Worm (Caenorhabditis elegans) whole organism, late embryonic: ENCODE data around the gene dsh-2.
A peak's percentile ranks its signal among the peaks of the same experiment; 100 is the strongest.

Experiments
- C08G9.2 ChIP-seq: sonication (generic microtip); optimal IDR thresholded peaks from 2 replicates; lab custom pipeline; 2016; ENCODE audit warnings: mild to moderate bottlenecking, missing genetic modification characterization, moderate library complexity, missing compliant biosample characterization
- K09A11.1 ChIP-seq: sonication (generic microtip); optimal IDR thresholded peaks from 2 replicates; lab custom pipeline; 2017; ENCODE audit warnings: antibody characterized with exemption, mild to moderate bottlenecking, missing genetic modification characterization, missing compliant biosample characterization; ENCODE audit not compliant: insufficient read depth
- T23F11.4 ChIP-seq: fragments of 200-800 bp; sonication (Bioruptor generic); optimal IDR thresholded peaks from 2 replicates; lab custom pipeline; 2018; ENCODE audit warnings: mild to moderate bottlenecking, missing genetic modification characterization, missing compliant biosample characterization
- Y22D7AL.16 ChIP-seq: sonication (generic microtip); optimal IDR thresholded peaks from 2 replicates; lab custom pipeline; 2016; ENCODE audit warnings: missing genetic modification characterization, missing compliant biosample characterization
- ceh-24 ChIP-seq: sonication (generic microtip); optimal IDR thresholded peaks from 2 replicates; lab custom pipeline; 2016; ENCODE audit warnings: mild to moderate bottlenecking, missing genetic modification characterization, missing compliant biosample characterization
- ceh-30 ChIP-seq: fragments of 150-350 bp; optimal IDR thresholded peaks from 2 replicates; lab custom pipeline; 2014; ENCODE audit warnings: missing biosample characterization, missing genetic modification characterization
- ceh-31 ChIP-seq: sonication (generic microtip); optimal IDR thresholded peaks from 2 replicates; lab custom pipeline; 2016; ENCODE audit warnings: missing genetic modification characterization, missing compliant biosample characterization
- ceh-45 ChIP-seq: fragments of 200-800 bp; sonication (Bioruptor generic); IDR thresholded peaks from 2 replicates; pipeline ENCODE4 v1.3.6; 2022; ENCODE audit warnings: missing genetic modification reagents, missing genetic modification characterization, missing compliant biosample characterization
- ceh-6 ChIP-seq: fragments of 200-800 bp; sonication (Bioruptor generic); optimal IDR thresholded peaks from 2 replicates; lab custom pipeline; 2018; ENCODE audit warnings: mild to moderate bottlenecking, missing genetic modification characterization, missing compliant biosample characterization
- ceh-9 ChIP-seq: sonication (generic microtip); optimal IDR thresholded peaks from 2 replicates; lab custom pipeline; 2016; ENCODE audit warnings: mild to moderate bottlenecking, missing genetic modification characterization, inconsistent platforms, missing compliant biosample characterization
- dmd-4 ChIP-seq: sonication (generic microtip); optimal IDR thresholded peaks from 2 replicates; lab custom pipeline; 2016; ENCODE audit warnings: borderline replicate concordance, missing genetic modification characterization, missing compliant biosample characterization
- dve-1 ChIP-seq: sonication (generic microtip); optimal IDR thresholded peaks from 2 replicates; lab custom pipeline; 2017; ENCODE audit warnings: antibody characterized with exemption, mild to moderate bottlenecking, missing genetic modification characterization, missing compliant biosample characterization
- elt-2 ChIP-seq: sonication (generic microtip); optimal IDR thresholded peaks from 2 replicates; lab custom pipeline; 2016; ENCODE audit warnings: missing genetic modification reagents, missing genetic modification characterization, missing compliant biosample characterization
- elt-4 ChIP-seq: sonication (generic microtip); optimal IDR thresholded peaks from 2 replicates; lab custom pipeline; 2016; ENCODE audit warnings: missing genetic modification characterization, missing compliant biosample characterization
- ets-4 ChIP-seq: sonication (generic microtip); optimal IDR thresholded peaks from 2 replicates; lab custom pipeline; 2016; ENCODE audit warnings: missing genetic modification characterization, missing compliant biosample characterization
- fkh-10 ChIP-seq: fragments of 150-350 bp; optimal IDR thresholded peaks from 2 replicates; lab custom pipeline; 2014; ENCODE audit warnings: missing biosample characterization, missing genetic modification reagents, missing genetic modification characterization
- fkh-6 ChIP-seq: sonication (generic microtip); optimal IDR thresholded peaks from 2 replicates; lab custom pipeline; 2016; ENCODE audit warnings: missing genetic modification characterization, missing compliant biosample characterization
- gmeb-2 ChIP-seq: sonication (generic microtip); optimal IDR thresholded peaks from 2 replicates; lab custom pipeline; 2016; ENCODE audit warnings: missing genetic modification characterization, inconsistent platforms, missing compliant biosample characterization
- hlh-13 ChIP-seq: fragments of 200-800 bp; sonication (Bioruptor generic); optimal IDR thresholded peaks from 2 replicates; lab custom pipeline; 2018; ENCODE audit warnings: mild to moderate bottlenecking, missing genetic modification characterization, missing compliant biosample characterization
- hlh-30 ChIP-seq: sonication (generic microtip); optimal IDR thresholded peaks from 2 replicates; lab custom pipeline; 2017; ENCODE audit warnings: antibody characterized with exemption, missing genetic modification characterization, missing compliant biosample characterization; ENCODE audit not compliant: insufficient read depth
- hlh-6 ChIP-seq: sonication (generic microtip); optimal IDR thresholded peaks from 2 replicates; lab custom pipeline; 2016; ENCODE audit warnings: missing genotype, missing genetic modification characterization, missing compliant biosample characterization
- lim-6 ChIP-seq: sonication (generic microtip); optimal IDR thresholded peaks from 2 replicates; lab custom pipeline; 2016; ENCODE audit warnings: missing genetic modification characterization, missing compliant biosample characterization
- lin-11 ChIP-seq: fragments of 200-800 bp; sonication (Bioruptor generic); optimal IDR thresholded peaks from 2 replicates; lab custom pipeline; 2018; ENCODE audit warnings: mild to moderate bottlenecking, missing genetic modification characterization, missing compliant biosample characterization
- mec-3 ChIP-seq: sonication (generic microtip); optimal IDR thresholded peaks from 2 replicates; lab custom pipeline; 2016; ENCODE audit warnings: borderline replicate concordance, missing genetic modification characterization, missing compliant biosample characterization
- nfya-1 ChIP-seq: sonication (generic microtip); optimal IDR thresholded peaks from 2 replicates; lab custom pipeline; 2017; ENCODE audit warnings: missing genetic modification characterization, mild to moderate bottlenecking, missing compliant biosample characterization, antibody characterized with exemption, moderate library complexity
- nhr-11 ChIP-seq: fragments of 150-350 bp; optimal IDR thresholded peaks from 2 replicates; lab custom pipeline; 2014; ENCODE audit warnings: missing biosample characterization, missing genetic modification characterization
- npax-4 ChIP-seq: sonication (generic microtip); optimal IDR thresholded peaks from 2 replicates; lab custom pipeline; 2016; ENCODE audit warnings: missing genetic modification characterization, missing compliant biosample characterization
- odd-2 ChIP-seq: sonication (generic microtip); optimal IDR thresholded peaks from 2 replicates; lab custom pipeline; 2017; ENCODE audit warnings: antibody characterized with exemption, mild to moderate bottlenecking, missing genetic modification characterization, missing compliant biosample characterization
- pag-3 ChIP-seq: sonication (generic microtip); optimal IDR thresholded peaks from 2 replicates; lab custom pipeline; 2016; ENCODE audit warnings: missing compliant biosample characterization, missing genetic modification characterization, borderline replicate concordance
- pat-9 ChIP-seq: fragments of 200-800 bp; sonication (Bioruptor generic); optimal IDR thresholded peaks from 2 replicates; lab custom pipeline; 2018; ENCODE audit warnings: mild to moderate bottlenecking, missing genetic modification characterization, moderate library complexity, missing compliant biosample characterization
- pax-1 ChIP-seq: fragments of 150-350 bp; optimal IDR thresholded peaks from 2 replicates; lab custom pipeline; 2014; ENCODE audit warnings: missing biosample characterization, missing genetic modification characterization
- pha-2 ChIP-seq: sonication (generic microtip); optimal IDR thresholded peaks from 2 replicates; lab custom pipeline; 2017; ENCODE audit warnings: mild to moderate bottlenecking, missing genetic modification characterization, missing compliant biosample characterization
- pros-1 ChIP-seq: fragments of 150-350 bp; optimal IDR thresholded peaks from 2 replicates; lab custom pipeline; 2014; ENCODE audit warnings: missing biosample characterization, missing genetic modification reagents, missing genetic modification characterization
- ref-2 ChIP-seq: sonication (generic microtip); optimal IDR thresholded peaks from 2 replicates; lab custom pipeline; 2016; ENCODE audit warnings: missing genetic modification characterization, missing compliant biosample characterization
- rnt-1 ChIP-seq: sonication (generic microtip); optimal IDR thresholded peaks from 2 replicates; lab custom pipeline; 2016; ENCODE audit warnings: missing genetic modification characterization, missing compliant biosample characterization
- sox-2 ChIP-seq: fragments of 200-800 bp; sonication (Bioruptor generic); IDR thresholded peaks from 2 replicates; pipeline ENCODE4 v1.3.6; 2022; ENCODE audit warnings: missing genetic modification reagents, missing genetic modification characterization, missing compliant biosample characterization
- sox-4 ChIP-seq: sonication (generic microtip); optimal IDR thresholded peaks from 2 replicates; lab custom pipeline; 2017; ENCODE audit warnings: mild to moderate bottlenecking, missing genetic modification characterization, inconsistent platforms, missing compliant biosample characterization
- syd-9 ChIP-seq: sonication (generic microtip); optimal IDR thresholded peaks from 2 replicates; lab custom pipeline; 2016; ENCODE audit warnings: mild to moderate bottlenecking, missing genetic modification characterization, moderate library complexity, missing compliant biosample characterization
- tbx-2 ChIP-seq: sonication (generic microtip); optimal IDR thresholded peaks from 2 replicates; lab custom pipeline; 2016; ENCODE audit warnings: missing genetic modification characterization, missing compliant biosample characterization
- tbx-7 ChIP-seq: sonication (generic microtip); optimal IDR thresholded peaks from 2 replicates; lab custom pipeline; 2016; ENCODE audit warnings: missing genotype, missing genetic modification characterization, missing compliant biosample characterization
- unc-3 ChIP-seq, 2 experiments: fragments of 200-800 bp in 1 of 2; sonication (Bioruptor generic) in 1 of 2; sonication (generic microtip) in 1 of 2; conservative IDR thresholded peaks in 1 of 2; optimal IDR thresholded peaks in 1 of 2; 2 replicates each; pipeline versions ENCODE4 v1.3.6 to Lab custom; 2016 to 2022; ENCODE audit warnings: missing compliant biosample characterization in 2 of 2, missing genetic modification characterization in 2 of 2, missing genetic modification reagents in 1 of 2
- unc-42 ChIP-seq: sonication (generic microtip); optimal IDR thresholded peaks from 2 replicates; lab custom pipeline; 2016; ENCODE audit warnings: missing genotype, missing genetic modification characterization, missing compliant biosample characterization
- unc-55 ChIP-seq: sonication (generic microtip); optimal IDR thresholded peaks from 2 replicates; lab custom pipeline; 2017; ENCODE audit warnings: missing biosample characterization, missing genetic modification reagents, missing genetic modification characterization
- zip-5 ChIP-seq: sonication (generic microtip); optimal IDR thresholded peaks from 2 replicates; lab custom pipeline; 2016; ENCODE audit warnings: missing genetic modification characterization, missing compliant biosample characterization
- ztf-16 ChIP-seq: sonication (generic microtip); optimal IDR thresholded peaks from 2 replicates; lab custom pipeline; 2017; ENCODE audit warnings: missing genetic modification characterization, missing compliant biosample characterization

Gene dsh-2

DNA sequence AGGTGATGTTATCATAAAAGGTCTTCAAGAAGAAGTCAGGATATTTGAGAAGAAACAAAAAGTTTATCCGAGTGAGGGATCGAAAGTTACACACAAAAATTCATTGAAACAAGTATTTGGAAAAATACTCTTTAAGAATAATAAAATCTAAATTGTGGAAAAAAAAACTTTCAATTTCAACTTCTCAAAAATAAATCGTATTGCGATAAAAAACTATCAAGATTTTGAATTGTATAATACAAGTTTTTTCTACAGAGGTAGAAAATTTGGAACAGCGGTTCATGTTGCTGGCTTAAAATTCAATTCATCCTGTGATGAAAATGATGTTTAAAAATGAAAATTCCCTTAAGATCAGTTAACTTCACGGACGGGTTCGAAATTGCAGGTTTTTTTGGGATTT is 31.1 kb upstream of the dsh-2 start, which contains the start of gene F09C12.8:
TSS of gene F09C12.8 (plus strand) at position 301 of the 400 bp plus-strand sequence.
- TF ChIP-seq fkh-6, result no peak
- TF ChIP-seq elt-2 (tag; lab: Kevin White, UChicago), result no peak
- TF ChIP-seq sox-4 (tag; lab: Kevin White, UChicago), result no peak
- TF ChIP-seq dve-1, result no peak
- TF ChIP-seq pat-9 (tag; lab: Kevin White, UChicago), result no peak
- no peak for TF ChIP-seq ceh-24 (tag; lab: Kevin White, UChicago)
- TF ChIP-seq gmeb-2, result no peak
- TF ChIP-seq lim-6 (tag; lab: Kevin White, UChicago), result no peak
- no peak for TF ChIP-seq zip-5 (tag; lab: Kevin White, UChicago)
- TF ChIP-seq unc-3 (GFP tag; conservative IDR thresholded peaks at IDR 0.05; lab: Robert Waterston, UW), result no peak
- TF ChIP-seq unc-3 (tag; optimal IDR thresholded peaks at IDR 0.05; lab: Kevin White, UChicago), result no peak
- no peak for TF ChIP-seq pax-1 (tag; lab: Kevin White, UChicago)
- no peak for TF ChIP-seq pha-2
- no peak for TF ChIP-seq odd-2 (tag; lab: Kevin White, UChicago)
- no peak for TF ChIP-seq nfya-1 (tag; lab: Kevin White, UChicago)
- no peak for TF ChIP-seq nhr-11 (tag; lab: Kevin White, UChicago)

DNA sequence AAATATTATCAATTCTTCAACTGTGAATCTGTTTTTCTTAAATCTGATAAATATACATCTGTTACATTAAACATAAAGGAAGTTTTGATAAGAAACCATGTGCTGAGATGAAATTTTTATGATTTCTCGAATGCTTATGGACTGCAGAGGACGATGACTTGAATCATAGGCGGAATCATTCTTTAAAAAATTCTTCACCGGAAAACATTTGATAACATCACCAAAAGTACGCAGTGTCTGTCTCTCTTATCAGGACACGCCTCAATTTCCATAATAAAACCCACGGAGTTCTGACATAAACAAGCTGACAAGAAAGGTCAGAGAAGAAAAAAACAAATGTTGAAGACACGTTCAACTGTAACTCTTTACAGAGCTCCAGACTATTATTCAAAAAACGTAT is 28.7 kb upstream of the dsh-2 start, which contains the start of gene F09C12.2:
TSS of gene F09C12.2 (plus strand) at position 320 of the 400 bp plus-strand sequence.
- TF ChIP-seq hlh-30 (tag; lab: Kevin White, UChicago) (no peak), pag-3 (tag; lab: Kevin White, UChicago) (no peak), T23F11.4 (no peak), npax-4 (no peak), lin-11 (tag; lab: Kevin White, UChicago) (no peak), Y22D7AL.16 (tag; lab: Kevin White, UChicago) (no peak), ceh-9 (no peak), rnt-1 (tag; lab: Kevin White, UChicago) (no peak)

DNA sequence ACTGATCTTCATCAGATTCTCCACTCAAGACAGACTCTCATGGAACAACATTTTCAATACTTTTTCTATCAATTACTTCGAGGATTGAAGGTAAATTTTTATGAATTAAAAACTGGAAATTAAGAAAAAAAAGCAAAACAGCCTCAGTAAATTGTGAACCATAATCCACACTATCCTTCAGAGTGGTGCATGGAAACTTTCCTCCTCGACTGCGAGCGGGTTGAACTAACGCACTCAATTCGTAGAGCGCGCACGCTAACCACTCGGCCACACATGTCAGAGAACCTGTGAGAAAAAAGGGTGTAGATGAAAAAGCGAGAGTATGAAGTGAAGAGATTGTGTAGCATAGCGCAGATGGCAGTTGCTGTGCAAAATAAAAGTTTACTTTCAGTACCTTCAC is 24.0 kb upstream of the dsh-2 start:
- TF ChIP-seq K09A11.1 (tag; lab: Kevin White, UChicago) (peak; percentile 90), ceh-6 (GFP tag; lab: Kevin White, UChicago) (peak; percentile 98), ceh-30 (tag; lab: Kevin White, UChicago) (peak; percentile 74), hlh-6 (tag; lab: Kevin White, UChicago) (peak; percentile 98), ceh-24 (tag; lab: Kevin White, UChicago) (peak; percentile 86), npax-4 (peak; percentile 92), unc-55 (GFP tag; lab: Kevin White, UChicago) (no peak), pat-9 (tag; lab: Kevin White, UChicago) (peak; percentile 98), C08G9.2 (tag; lab: Kevin White, UChicago) (peak; percentile 88), tbx-7 (peak; percentile 75), lin-11 (tag; lab: Kevin White, UChicago) (peak; percentile 94), sox-4 (tag; lab: Kevin White, UChicago) (peak; percentile 98), sox-2 (peak; percentile 97), rnt-1 (tag; lab: Kevin White, UChicago) (peak; percentile 88), unc-42 (tag; lab: Kevin White, UChicago) (peak; percentile 66), ets-4 (peak; percentile 51), fkh-6 (peak; percentile 95), nhr-11 (tag; lab: Kevin White, UChicago) (no peak), ref-2 (peak; percentile 93), pax-1 (tag; lab: Kevin White, UChicago) (no peak), hlh-13 (GFP tag; lab: Kevin White, UChicago) (peak; percentile 95), syd-9 (tag; lab: Kevin White, UChicago) (peak; percentile 96), pros-1 (tag; lab: Kevin White, UChicago) (peak; percentile 41), odd-2 (tag; lab: Kevin White, UChicago) (peak; percentile 72), zip-5 (tag; lab: Kevin White, UChicago) (peak; percentile 79), elt-4 (tag; lab: Kevin White, UChicago) (peak; percentile 93), mec-3 (tag; lab: Kevin White, UChicago) (peak; percentile 87), ztf-16 (tag; lab: Kevin White, UChicago) (peak; percentile 96), tbx-2 (peak; percentile 92), dve-1 (peak; percentile 93), fkh-10 (GFP tag; lab: Kevin White, UChicago) (peak; percentile 79), Y22D7AL.16 (tag; lab: Kevin White, UChicago) (peak; percentile 98), dmd-4 (tag; lab: Kevin White, UChicago) (peak; percentile 96), pag-3 (tag; lab: Kevin White, UChicago) (peak; percentile 68), ceh-45 (GFP tag; lab: Robert Waterston, UW) (peak; percentile 92), ceh-31 (tag; lab: Kevin White, UChicago) (peak; percentile 81)
